Worm (Caenorhabditis elegans): ENCODE data around the gene metl-18.

- TF ChIP-seq nhr-80 (tag; optimal IDR thresholded peaks at IDR 0.05), result no peak
- TF ChIP-seq ZK185.1 (tag; optimal IDR thresholded peaks at IDR 0.05; ENCODE audit: poor library complexity, severe bottlenecking), result no peak
- TF ChIP-seq gei-17 (GFP tag; optimal IDR thresholded peaks at IDR 0.05), result no peak
- no peak for TF ChIP-seq C17E4.6 (GFP tag; IDR thresholded peaks at IDR 0.05)
- no peak for TF ChIP-seq ama-1 (optimal IDR thresholded peaks at IDR 0.05)
- no peak for TF ChIP-seq ama-1 (GFP tag; optimal IDR thresholded peaks at IDR 0.05)
- no peak for TF ChIP-seq egl-18 (GFP tag; IDR thresholded peaks at IDR 0.05)
- TF ChIP-seq ceh-100 (GFP tag; IDR thresholded peaks at IDR 0.05), result 0 out of 2 replicates have a peak, but pooled peaks have one; percentile 27
- no peak for TF ChIP-seq lir-1 (GFP tag; conservative IDR thresholded peaks at IDR 0.05)
- TF ChIP-seq repo-1 (tag; optimal IDR thresholded peaks at IDR 0.05), result no peak
- TF ChIP-seq cebp-2 (GFP tag; IDR thresholded peaks at IDR 0.05), result no peak
Observed at ce11 chrIII:3390144-3390543, 35.4 kb upstream of the metl-18 start.
